Fruit fly (Drosophila melanogaster) whole organism, adult: ENCODE data around the gene Tbca.

Experiments
- CG11617 ChIP-seq: fragments of 200-800 bp; sonication (Bioruptor generic); optimal IDR thresholded peaks from 2 replicates; lab custom pipeline; 2017; ENCODE audit warnings: mild to moderate bottlenecking, missing biosample characterization, missing genetic modification reagents, missing genetic modification characterization
- CG1620 ChIP-seq: fragments of 200-800 bp; sonication (Bioruptor generic); optimal IDR thresholded peaks from 2 replicates; lab custom pipeline; 2016; ENCODE audit warnings: missing biosample characterization, missing genetic modification characterization
- CG7045 ChIP-seq: fragments of 200-800 bp; sonication (Bioruptor generic); optimal IDR thresholded peaks from 2 replicates; lab custom pipeline; 2017; ENCODE audit warnings: missing biosample characterization, mild to moderate bottlenecking, missing genetic modification characterization
- ovo ChIP-seq: fragments of 200-800 bp; sonication (Bioruptor generic); optimal IDR thresholded peaks from 2 replicates; lab custom pipeline; 2016; ENCODE audit warnings: missing biosample characterization, missing genetic modification characterization
- tj ChIP-seq: fragments of 200-800 bp; sonication (Bioruptor generic); optimal IDR thresholded peaks from 3 replicates; lab custom pipeline; 2017; ENCODE audit warnings: missing biosample characterization, mild to moderate bottlenecking, missing genetic modification characterization, moderate library complexity
- toe ChIP-seq: fragments of 200-800 bp; sonication (Bioruptor generic); optimal IDR thresholded peaks from 2 replicates; lab custom pipeline; 2016; ENCODE audit warnings: missing biosample characterization, missing genetic modification characterization

- TF ChIP-seq toe (GFP tag; lab: Kevin White, UChicago) (no peak), tj (GFP tag; lab: Kevin White, UChicago) (no peak), CG11617 (GFP tag; lab: Kevin White, UChicago) (no peak), ovo (GFP tag; lab: Kevin White, UChicago) (no peak), CG7045 (no peak), CG1620 (no peak)
These were observed 33.5 kb upstream of the Tbca start for dm6 chr3R:31709769-31710168.
